Fruit fly (Drosophila melanogaster): ENCODE results near the gene CG14929.

Gene CG14929

dm6 chr2L:11501427-11501968 lies 18.1 kb upstream of the CG14929 start, which contains the start of gene spz4 (continued):
- TF ChIP-seq salr (GFP tag; optimal IDR thresholded peaks at IDR 0.05) (peak in 1 of 2 experiments; percentile 28), Eip78C (GFP tag) (no peak)

dm6 chr2L:11502698-11503097 lies 16.9 kb upstream of the CG14929 start:
- TF ChIP-seq vri (GFP tag; optimal IDR thresholded peaks at IDR 0.05) (no peak), Blimp-1 (GFP tag; optimal IDR thresholded peaks at IDR 0.05) (peak; percentile 48)

- TF ChIP-seq eg (GFP tag; IDR thresholded peaks at IDR 0.05) (peak; percentile 80), cyc (GFP tag; optimal IDR thresholded peaks at IDR 0.05) (no peak), Lpt (GFP tag; optimal IDR thresholded peaks at IDR 0.05) (no peak), Hr38 (GFP tag; optimal IDR thresholded peaks at IDR 0.05) (no peak), CG15336 (GFP tag; IDR thresholded peaks at IDR 0.05) (peak; percentile 85), pdm3 (GFP tag; optimal IDR thresholded peaks at IDR 0.05) (no peak), CG9139 (GFP tag; optimal IDR thresholded peaks at IDR 0.05) (no peak), fd85E (GFP tag; optimal IDR thresholded peaks at IDR 0.05) (no peak), Eip78C (GFP tag) (no peak), acj6 (GFP tag; optimal IDR thresholded peaks at IDR 0.05) (no peak), Sox102F (GFP tag; optimal IDR thresholded peaks at IDR 0.05) (no peak), Eip75B (GFP tag; optimal IDR thresholded peaks at IDR 0.05) (no peak), Sox15 (GFP tag; optimal IDR thresholded peaks at IDR 0.05) (no peak), CG7368 (GFP tag; optimal IDR thresholded peaks at IDR 0.05) (no peak), esn (GFP tag; optimal IDR thresholded peaks at IDR 0.05) (no peak), Ets21C (GFP tag; optimal IDR thresholded peaks at IDR 0.05) (no peak), achi (GFP tag; optimal IDR thresholded peaks at IDR 0.05) (no peak), ss (GFP tag; optimal IDR thresholded peaks at IDR 0.05) (no peak), CG6854 (GFP tag; optimal IDR thresholded peaks at IDR 0.05) (no peak), Gug (GFP tag; IDR thresholded peaks at IDR 0.05) (peak; percentile 25; the same call in 1 of the 2 replicates), CG32006 (GFP tag; optimal IDR thresholded peaks at IDR 0.05) (peak; percentile 82), vri (GFP tag; optimal IDR thresholded peaks at IDR 0.05) (no peak), CG6792 (GFP tag; optimal IDR thresholded peaks at IDR 0.05) (peak; percentile 26), spab (GFP tag; optimal IDR thresholded peaks at IDR 0.05) (no peak), CG6808 (GFP tag; optimal IDR thresholded peaks at IDR 0.05) (no peak), CG8632 (GFP tag; optimal IDR thresholded peaks at IDR 0.05) (peak; percentile 34), CG1621 (tag; optimal IDR thresholded peaks at IDR 0.05) (no peak), CG8119 (GFP tag; IDR thresholded peaks at IDR 0.05) (peak; percentile 85), Met (GFP tag; optimal IDR thresholded peaks at IDR 0.05) (no peak), Hr4 (GFP tag; optimal IDR thresholded peaks at IDR 0.05) (no peak), CG31627 (GFP tag; optimal IDR thresholded peaks at IDR 0.05) (no peak), CG11902 (GFP tag; optimal IDR thresholded peaks at IDR 0.05) (no peak), fd59A (GFP tag; optimal IDR thresholded peaks at IDR 0.05) (no peak), CG4318 (GFP tag; optimal IDR thresholded peaks at IDR 0.05) (peak; percentile 51), CG16779 (tag; optimal IDR thresholded peaks at IDR 0.05) (no peak), dsx (GFP tag; optimal IDR thresholded peaks at IDR 0.05; ENCODE audit: poor library complexity, severe bottlenecking) (no peak), CG6163 (GFP tag; IDR thresholded peaks at IDR 0.05) (peak; percentile 63; the same call in 2 of the 3 replicates), OdsH (GFP tag; optimal IDR thresholded peaks at IDR 0.05) (no peak), Blimp-1 (GFP tag; optimal IDR thresholded peaks at IDR 0.05) (peak; percentile 98), Hr39 (GFP tag; optimal IDR thresholded peaks at IDR 0.05) (no peak), CG3032 (tag; optimal IDR thresholded peaks at IDR 0.05) (no peak), CG11762 (GFP tag; optimal IDR thresholded peaks at IDR 0.05; ENCODE audit: insufficient read depth) (no peak), CG34406 (GFP tag; optimal IDR thresholded peaks at IDR 0.05) (peak; percentile 32), lz (GFP tag; optimal IDR thresholded peaks at IDR 0.05) (no peak), CG10631 (GFP tag; optimal IDR thresholded peaks at IDR 0.05) (no peak)
Observed at dm6 chr2L:11504896-11505569, 14.6 kb upstream of the CG14929 start.
